Worm (Caenorhabditis elegans) whole organism, mixed stage, embryonic: Measurements from ENCODE around the gene C10G8.3.

ENCODE experiments used
- M03D4.4 ChIP-seq: sonication (generic microtip); optimal IDR thresholded peaks from 2 replicates; lab custom pipeline; 2017; ENCODE audit warnings: mild to moderate bottlenecking, missing genetic modification characterization, missing compliant biosample characterization
- bed-3 ChIP-seq: fragments of 200-800 bp; sonication (Bioruptor generic); optimal IDR thresholded peaks from 3 replicates; lab custom pipeline; 2018; ENCODE audit warnings: mild to moderate bottlenecking, missing genetic modification characterization, moderate library complexity, missing compliant biosample characterization
- blmp-1 ChIP-seq: fragments of 150-350 bp; optimal IDR thresholded peaks from 2 replicates; lab custom pipeline; 2014; ENCODE audit warnings: missing biosample characterization, missing genetic modification characterization
- ceh-39 ChIP-seq: fragments of 150-350 bp; optimal IDR thresholded peaks from 2 replicates; lab custom pipeline; 2014; ENCODE audit warnings: missing biosample characterization, missing genetic modification characterization
- ceh-83 ChIP-seq: fragments of 200-800 bp; sonication (Bioruptor generic); optimal IDR thresholded peaks from 2 replicates; lab custom pipeline; 2018; ENCODE audit warnings: mild to moderate bottlenecking, missing genetic modification characterization, missing compliant biosample characterization
- ces-1 ChIP-seq: fragments of 150-350 bp; optimal IDR thresholded peaks from 2 replicates; lab custom pipeline; 2014; ENCODE audit warnings: missing biosample characterization, missing genetic modification reagents, missing genetic modification characterization
- cnd-1 ChIP-seq: fragments of 200-800 bp; sonication (Bioruptor generic); optimal IDR thresholded peaks from 2 replicates; lab custom pipeline; 2018; ENCODE audit warnings: mild to moderate bottlenecking, missing genetic modification characterization, missing compliant biosample characterization
- elt-1 ChIP-seq: sonication (generic microtip); optimal IDR thresholded peaks from 2 replicates; lab custom pipeline; 2017; ENCODE audit warnings: missing genetic modification characterization, mild to moderate bottlenecking, missing compliant biosample characterization, antibody characterized with exemption, moderate library complexity, borderline replicate concordance; ENCODE audit not compliant: insufficient read depth
- elt-3 ChIP-seq: fragments of 150-350 bp; optimal IDR thresholded peaks from 2 replicates; lab custom pipeline; 2014; ENCODE audit warnings: missing biosample characterization, missing genetic modification characterization
- ham-2 ChIP-seq: fragments of 200-800 bp; sonication (Bioruptor generic); optimal IDR thresholded peaks from 2 replicates; lab custom pipeline; 2018; ENCODE audit warnings: mild to moderate bottlenecking, missing genetic modification characterization, missing compliant biosample characterization
- hlh-1 ChIP-seq: fragments of 150-350 bp; optimal IDR thresholded peaks from 2 replicates; lab custom pipeline; 2014; ENCODE audit warnings: missing biosample characterization, missing genetic modification reagents, missing genetic modification characterization
- lin-13 ChIP-seq: fragments of 150-350 bp; optimal IDR thresholded peaks from 2 replicates; lab custom pipeline; 2014; ENCODE audit warnings: missing biosample characterization, missing genetic modification characterization
- lin-32 ChIP-seq: fragments of 200-800 bp; sonication (Bioruptor generic); optimal IDR thresholded peaks from 2 replicates; lab custom pipeline; 2018; ENCODE audit warnings: mild to moderate bottlenecking, missing genetic modification characterization, missing compliant biosample characterization
- lsy-2 ChIP-seq: fragments of 150-350 bp; optimal IDR thresholded peaks from 2 replicates; lab custom pipeline; 2014; ENCODE audit warnings: missing biosample characterization, missing genetic modification characterization
- mab-5 ChIP-seq: fragments of 150-350 bp; optimal IDR thresholded peaks from 2 replicates; lab custom pipeline; 2014; ENCODE audit warnings: missing biosample characterization, missing genetic modification characterization
- mep-1 ChIP-seq: fragments of 150-350 bp; optimal IDR thresholded peaks from 2 replicates; lab custom pipeline; 2017; ENCODE audit warnings: missing biosample characterization, missing genetic modification reagents, missing genetic modification characterization, inconsistent platforms
- mls-2 ChIP-seq: sonication (generic microtip); optimal IDR thresholded peaks from 2 replicates; lab custom pipeline; 2016; ENCODE audit warnings: mild to moderate bottlenecking, missing genetic modification characterization, moderate library complexity, missing compliant biosample characterization
- nhr-12 ChIP-seq: fragments of 150-350 bp; optimal IDR thresholded peaks from 2 replicates; lab custom pipeline; 2014; ENCODE audit warnings: missing biosample characterization, missing genetic modification characterization
- nhr-2 ChIP-seq: fragments of 150-350 bp; optimal IDR thresholded peaks from 2 replicates; lab custom pipeline; 2014; ENCODE audit warnings: missing biosample characterization, missing genetic modification characterization
- nhr-28 ChIP-seq: fragments of 150-350 bp; optimal IDR thresholded peaks from 2 replicates; lab custom pipeline; 2014; ENCODE audit warnings: missing biosample characterization, missing genetic modification characterization
- pha-4 ChIP-seq: fragments of 150-350 bp; optimal IDR thresholded peaks from 2 replicates; lab custom pipeline; 2018; ENCODE audit warnings: missing biosample characterization, missing genetic modification reagents, missing genetic modification characterization
- sem-2 ChIP-seq: fragments of 200-800 bp; sonication (Bioruptor generic); optimal IDR thresholded peaks from 2 replicates; lab custom pipeline; 2018; ENCODE audit warnings: mild to moderate bottlenecking, missing genetic modification characterization, missing compliant biosample characterization
- snpc-4 ChIP-seq: fragments of 150-350 bp; optimal IDR thresholded peaks from 2 replicates; lab custom pipeline; 2014; ENCODE audit warnings: missing biosample characterization, missing genetic modification characterization
- sptf-1 ChIP-seq: sonication (generic microtip); optimal IDR thresholded peaks from 2 replicates; lab custom pipeline; 2017; ENCODE audit warnings: mild to moderate bottlenecking, missing genetic modification characterization, moderate library complexity, missing compliant biosample characterization
- tbx-8 ChIP-seq: fragments of 200-800 bp; sonication (Bioruptor generic); optimal IDR thresholded peaks from 2 replicates; lab custom pipeline; 2018; ENCODE audit warnings: mild to moderate bottlenecking, missing genetic modification characterization, moderate library complexity, missing compliant biosample characterization
- unc-120 ChIP-seq: sonication (generic microtip); optimal IDR thresholded peaks from 2 replicates; lab custom pipeline; 2017; ENCODE audit warnings: missing genetic modification characterization, missing compliant biosample characterization; ENCODE audit not compliant: poor library complexity, severe bottlenecking
- unc-39 ChIP-seq: fragments of 150-350 bp; optimal IDR thresholded peaks from 2 replicates; lab custom pipeline; 2014; ENCODE audit warnings: missing biosample characterization, missing genetic modification characterization
- unc-62 ChIP-seq: fragments of 150-350 bp; optimal IDR thresholded peaks from 2 replicates; lab custom pipeline; 2014; ENCODE audit warnings: missing biosample characterization, missing genetic modification reagents, missing genetic modification characterization
- zip-8 ChIP-seq: fragments of 150-350 bp; optimal IDR thresholded peaks from 2 replicates; lab custom pipeline; 2014; ENCODE audit warnings: missing biosample characterization, missing genetic modification characterization
- ztf-11 ChIP-seq: fragments of 150-350 bp; optimal IDR thresholded peaks from 2 replicates; lab custom pipeline; 2014; ENCODE audit warnings: missing biosample characterization, missing genetic modification characterization

Gene C10G8.3

DNA sequence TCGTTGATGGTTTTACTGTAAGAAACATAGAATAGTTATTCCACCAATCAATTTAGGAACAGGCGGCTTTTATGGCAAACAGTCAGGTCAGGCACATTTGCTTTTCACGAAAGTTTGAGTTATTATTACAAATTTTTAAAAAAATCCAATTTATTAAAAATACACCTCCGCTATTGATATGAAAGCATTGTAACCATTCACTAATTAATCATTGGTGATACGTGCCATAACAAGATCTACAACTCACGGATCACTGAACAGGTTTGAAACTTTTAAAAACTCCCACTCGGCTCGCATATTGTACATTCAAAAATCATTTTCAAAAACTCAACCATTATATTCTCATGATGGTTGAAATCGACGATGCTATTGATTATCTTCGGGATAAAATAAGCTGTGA, 26.9 kb downstream of the C10G8.3 start, which contains the start of gene srg-27:
srg-27 (plus strand) TSS at position 301 of the 400 bp plus-strand sequence.
- no peak for TF ChIP-seq sptf-1 (tag; lab: Kevin White, UChicago)
- no peak for TF ChIP-seq zip-8
- TF ChIP-seq nhr-28 (tag; lab: Kevin White, UChicago), result no peak
- no peak for TF ChIP-seq M03D4.4 (tag; lab: Kevin White, UChicago)
- TF ChIP-seq mab-5 (tag; lab: Kevin White, UChicago), result no peak
- no peak for TF ChIP-seq pha-4
- no peak for TF ChIP-seq bed-3
- no peak for TF ChIP-seq snpc-4 (tag; lab: Kevin White, UChicago)
- TF ChIP-seq cnd-1, result no peak
- TF ChIP-seq hlh-1 (tag; lab: Kevin White, UChicago), result no peak

DNA sequence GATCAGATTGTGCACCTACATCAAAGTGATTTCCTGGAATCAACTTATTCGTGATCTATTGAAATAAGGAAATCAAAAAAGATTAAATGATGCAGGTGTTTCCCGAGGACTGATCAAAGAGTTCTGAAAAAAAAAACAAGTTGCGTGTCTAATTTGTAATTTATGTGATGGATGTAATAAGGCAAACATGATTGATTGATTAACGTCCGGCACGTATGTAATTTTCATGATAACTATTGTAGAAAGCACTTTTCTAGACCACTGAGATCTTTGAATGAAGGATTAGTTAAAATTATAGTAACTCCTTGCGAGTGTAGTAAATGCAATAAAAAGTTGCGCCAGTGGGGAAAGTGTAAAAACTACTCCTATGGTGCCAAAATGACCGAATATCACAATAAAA, 32.9 kb downstream of the C10G8.3 start, which contains the start of gene srg-25:
srg-25 (minus strand) TSS at position 101 of the 400 bp plus-strand sequence.
- no peak for TF ChIP-seq mep-1 (tag; lab: Kevin White, UChicago)
- no peak for TF ChIP-seq sem-2
- TF ChIP-seq snpc-4 (tag; lab: Kevin White, UChicago), result no peak
- TF ChIP-seq tbx-8 (GFP tag; lab: Kevin White, UChicago), result no peak
- TF ChIP-seq unc-62, result no peak
- no peak for TF ChIP-seq ztf-11 (tag; lab: Kevin White, UChicago)
- no peak for TF ChIP-seq elt-1 (tag; lab: Kevin White, UChicago)
- no peak for TF ChIP-seq ces-1 (GFP tag; lab: Kevin White, UChicago)
- no peak for TF ChIP-seq lsy-2
- no peak for TF ChIP-seq unc-120 (tag; lab: Kevin White, UChicago)
- no peak for TF ChIP-seq mls-2 (tag; lab: Kevin White, UChicago)
- no peak for TF ChIP-seq hlh-1 (tag; lab: Kevin White, UChicago)
- no peak for TF ChIP-seq ceh-83 (GFP tag; lab: Kevin White, UChicago)
- TF ChIP-seq lin-32 (GFP tag; lab: Kevin White, UChicago), result no peak
- TF ChIP-seq M03D4.4 (tag; lab: Kevin White, UChicago), result no peak
- no peak for TF ChIP-seq nhr-2 (tag; lab: Kevin White, UChicago)
- TF ChIP-seq zip-8, result no peak
- no peak for TF ChIP-seq sptf-1 (tag; lab: Kevin White, UChicago)
- no peak for TF ChIP-seq unc-39 (tag; lab: Kevin White, UChicago)

- TF ChIP-seq zip-8 (no peak), M03D4.4 (tag; lab: Kevin White, UChicago) (no peak), pha-4 (no peak), blmp-1 (tag; lab: Kevin White, UChicago) (no peak), ham-2 (GFP tag; lab: Kevin White, UChicago) (no peak), elt-3 (tag; lab: Kevin White, UChicago) (no peak), bed-3 (no peak), lin-32 (GFP tag; lab: Kevin White, UChicago) (no peak), ces-1 (GFP tag; lab: Kevin White, UChicago) (no peak), lsy-2 (no peak), mab-5 (tag; lab: Kevin White, UChicago) (no peak), elt-1 (tag; lab: Kevin White, UChicago) (no peak), hlh-1 (tag; lab: Kevin White, UChicago) (no peak), mls-2 (tag; lab: Kevin White, UChicago) (no peak), unc-62 (no peak), lin-13 (tag; lab: Kevin White, UChicago) (no peak), unc-39 (tag; lab: Kevin White, UChicago) (no peak), snpc-4 (tag; lab: Kevin White, UChicago) (no peak)
These were observed 36.9 kb downstream of the C10G8.3 start, which contains the start of gene T09D3.3 for ce11 chrV:5349471-5349870. Gene T09D3.3, minus strand, starts transcription at chrV:5349571.

ce11 chrV:5351483-5351882, 38.9 kb downstream of the C10G8.3 start, which contains the start of gene srd-9:
Gene srd-9, plus strand, starts transcription at chrV:5351783.
- TF ChIP-seq nhr-28 (tag; lab: Kevin White, UChicago) (no peak), M03D4.4 (tag; lab: Kevin White, UChicago) (no peak), tbx-8 (GFP tag; lab: Kevin White, UChicago) (no peak), sem-2 (no peak), ces-1 (GFP tag; lab: Kevin White, UChicago) (no peak), sptf-1 (tag; lab: Kevin White, UChicago) (no peak), mab-5 (tag; lab: Kevin White, UChicago) (no peak), nhr-12 (tag; lab: Kevin White, UChicago) (no peak)

DNA sequence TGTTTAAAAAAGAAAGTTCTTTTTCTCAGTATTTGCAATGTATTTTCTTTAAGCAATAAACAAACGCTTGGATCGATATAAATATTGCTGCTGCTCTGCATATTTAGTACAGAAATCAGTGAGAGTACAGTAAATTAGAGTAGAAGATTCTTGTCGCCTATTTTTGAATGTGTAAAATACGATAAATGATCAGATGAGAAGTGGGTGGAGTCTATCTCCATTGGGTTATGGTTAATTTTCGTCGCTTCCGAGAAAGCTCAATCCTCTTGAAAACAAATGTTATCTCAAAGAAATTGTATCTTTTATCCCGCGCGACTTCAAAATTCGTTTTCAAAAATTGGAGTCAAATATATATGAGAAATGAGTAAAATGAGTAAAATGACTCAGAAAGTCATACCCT, 46.2 kb downstream of the C10G8.3 start, which contains the start of gene nhr-216:
nhr-216 (minus strand) TSS at position 101 of the 400 bp plus-strand sequence.
- no peak for TF ChIP-seq ceh-39 (tag; lab: Kevin White, UChicago)
- TF ChIP-seq hlh-1 (tag; lab: Kevin White, UChicago), result no peak
- TF ChIP-seq elt-1 (tag; lab: Kevin White, UChicago), result no peak
- no peak for TF ChIP-seq nhr-28 (tag; lab: Kevin White, UChicago)
- TF ChIP-seq unc-39 (tag; lab: Kevin White, UChicago), result no peak
- TF ChIP-seq lin-13 (tag; lab: Kevin White, UChicago), result no peak
